Fruit fly (Drosophila melanogaster) whole organism, embryonic: Measurements from ENCODE around the gene Pp4-19C.

Experiments
- Atf3 ChIP-seq: fragments of 200-800 bp; sonication (Bioruptor generic); optimal IDR thresholded peaks from 3 replicates; lab custom pipeline; 2016; ENCODE audit warnings: missing biosample characterization, missing genetic modification characterization
- Awh ChIP-seq: fragments of 200-800 bp; sonication (Bioruptor generic); IDR thresholded peaks from 2 replicates; pipeline ENCODE4, ENCODE4 v1.3.6; 2022; ENCODE audit warnings: missing biosample characterization, missing genetic modification characterization
- CG10654 ChIP-seq: fragments of 200-800 bp; sonication (Bioruptor generic); optimal IDR thresholded peaks from 2 replicates; lab custom pipeline; 2016; ENCODE audit warnings: missing biosample characterization, missing genetic modification characterization
- CG10979 ChIP-seq: fragments of 200-800 bp; sonication (Bioruptor generic); optimal IDR thresholded peaks from 2 replicates; lab custom pipeline; 2018; ENCODE audit warnings: missing biosample characterization, mild to moderate bottlenecking, missing genetic modification characterization, moderate library complexity
- CG12391 ChIP-seq: fragments of 200-800 bp; sonication (Bioruptor generic); optimal IDR thresholded peaks from 3 replicates; lab custom pipeline; 2018; ENCODE audit warnings: missing biosample characterization, mild to moderate bottlenecking, missing genetic modification characterization, moderate library complexity
- CG14441 ChIP-seq: fragments of 200-800 bp; sonication (Bioruptor generic); IDR thresholded peaks from 2 replicates; pipeline ENCODE4 v1.3.6; 2022; ENCODE audit warnings: missing biosample characterization, missing genetic modification characterization
- CG14667 ChIP-seq: fragments of 200-800 bp; sonication (Bioruptor generic); IDR thresholded peaks from 2 replicates; pipeline ENCODE4 v1.3.6; 2022; ENCODE audit warnings: missing biosample characterization, missing genetic modification characterization
- CG14710 ChIP-seq: fragments of 200-800 bp; sonication (Bioruptor generic); optimal IDR thresholded peaks from 3 replicates; lab custom pipeline; 2019; ENCODE audit warnings: missing biosample characterization, mild to moderate bottlenecking, missing genetic modification characterization, moderate library complexity
- CG1529 ChIP-seq: fragments of 200-800 bp; sonication (Bioruptor generic); optimal IDR thresholded peaks from 3 replicates; lab custom pipeline; 2018; ENCODE audit warnings: missing biosample characterization, missing genetic modification characterization
- CG15601 ChIP-seq: fragments of 200-800 bp; sonication (Bioruptor generic); optimal IDR thresholded peaks from 3 replicates; lab custom pipeline; 2019; ENCODE audit warnings: missing biosample characterization, mild to moderate bottlenecking, missing genetic modification characterization, moderate library complexity
- CG17361 ChIP-seq: fragments of 200-800 bp; sonication (Bioruptor generic); IDR thresholded peaks from 3 replicates; pipeline ENCODE4 v1.3.6; 2022; ENCODE audit warnings: missing biosample characterization, missing genetic modification characterization
- CG2678 ChIP-seq: fragments of 200-800 bp; sonication (Bioruptor generic); optimal IDR thresholded peaks from 3 replicates; lab custom pipeline; 2019; ENCODE audit warnings: missing biosample characterization, mild to moderate bottlenecking, missing genetic modification characterization, moderate library complexity
- CG2712 ChIP-seq: fragments of 200-800 bp; optimal IDR thresholded peaks from 3 replicates; lab custom pipeline; 2019; ENCODE audit warnings: missing biosample characterization, mild to moderate bottlenecking, missing genetic modification characterization, moderate library complexity
- CG30020 ChIP-seq: fragments of 200-800 bp; optimal IDR thresholded peaks from 2 replicates; lab custom pipeline; 2019; ENCODE audit warnings: missing biosample characterization, mild to moderate bottlenecking, missing genetic modification characterization, moderate library complexity
- CG31388 ChIP-seq: fragments of 200-800 bp; sonication (Bioruptor generic); optimal IDR thresholded peaks from 2 replicates; lab custom pipeline; 2016; ENCODE audit warnings: missing biosample characterization, missing genetic modification characterization
- CG33213 ChIP-seq: fragments of 200-800 bp; sonication (Bioruptor generic); optimal IDR thresholded peaks from 3 replicates; lab custom pipeline; 2016; ENCODE audit warnings: missing biosample characterization, missing genetic modification characterization
- CG3726 ChIP-seq: fragments of 200-800 bp; sonication (Bioruptor generic); IDR thresholded peaks from 3 replicates; pipeline ENCODE4, ENCODE4 v1.3.6; 2022; ENCODE audit warnings: missing biosample characterization, missing genetic modification characterization
- CG4617 ChIP-seq: fragments of 200-800 bp; sonication (Bioruptor generic); optimal IDR thresholded peaks from 3 replicates; lab custom pipeline; 2016; ENCODE audit warnings: missing biosample characterization, missing genetic modification characterization, borderline replicate concordance
- CG4820 ChIP-seq: fragments of 200-800 bp; sonication (Bioruptor generic); optimal IDR thresholded peaks from 3 replicates; lab custom pipeline; 2016; ENCODE audit warnings: missing biosample characterization, missing genetic modification characterization
- CG6254 ChIP-seq: fragments of 200-800 bp; sonication (Bioruptor generic); optimal IDR thresholded peaks from 3 replicates; lab custom pipeline; 2017; ENCODE audit warnings: mild to moderate bottlenecking, missing biosample characterization, missing genetic modification reagents, missing genetic modification characterization
- CG8089 ChIP-seq: fragments of 200-800 bp; sonication (Bioruptor generic); optimal IDR thresholded peaks from 3 replicates; lab custom pipeline; 2016; ENCODE audit warnings: missing biosample characterization, missing genetic modification characterization
- CG8359 ChIP-seq: fragments of 200-800 bp; sonication (Bioruptor generic); optimal IDR thresholded peaks from 2 replicates; lab custom pipeline; 2017; ENCODE audit warnings: missing biosample characterization, mild to moderate bottlenecking, missing genetic modification characterization, borderline replicate concordance
- CG8478 ChIP-seq: fragments of >200 bp; optimal IDR thresholded peaks from 2 replicates; lab custom pipeline; 2018
- CoRest ChIP-seq: fragments of 200-800 bp; sonication (Bioruptor generic); optimal IDR thresholded peaks from 3 replicates; lab custom pipeline; 2018; ENCODE audit warnings: missing biosample characterization, mild to moderate bottlenecking, missing genetic modification characterization, moderate library complexity
- Dip3 ChIP-seq: fragments of 200-800 bp; sonication (Bioruptor generic); optimal IDR thresholded peaks from 3 replicates; lab custom pipeline; 2016; ENCODE audit warnings: missing biosample characterization, missing genetic modification characterization
- ERR ChIP-seq: fragments of 200-800 bp; sonication (Bioruptor generic); optimal IDR thresholded peaks from 2 replicates; lab custom pipeline; 2016; ENCODE audit warnings: missing biosample characterization, missing genetic modification characterization
- Ets65A ChIP-seq: fragments of 200-800 bp; sonication (Bioruptor generic); peaks from one replicate; lab custom pipeline; 2016; ENCODE audit warnings: missing biosample characterization, missing genetic modification characterization
- HLH3B ChIP-seq: fragments of 200-800 bp; sonication (Bioruptor generic); IDR thresholded peaks from 2 replicates; pipeline ENCODE4 v1.3.6; 2022; ENCODE audit warnings: missing biosample characterization, missing genetic modification characterization
- Lpt ChIP-seq: fragments of >200 bp; optimal IDR thresholded peaks from 2 replicates; lab custom pipeline; 2018; ENCODE audit warnings: missing biosample characterization, missing genetic modification characterization
- MESR4 ChIP-seq: fragments of 200-800 bp; sonication (Bioruptor generic); optimal IDR thresholded peaks from 2 replicates; lab custom pipeline; 2018; ENCODE audit warnings: missing biosample characterization, mild to moderate bottlenecking, missing genetic modification characterization, moderate library complexity
- Meics ChIP-seq: fragments of 200-800 bp; sonication (Bioruptor generic); optimal IDR thresholded peaks from 2 replicates; lab custom pipeline; 2017; ENCODE audit warnings: missing biosample characterization, mild to moderate bottlenecking, missing genetic modification characterization
- Mes4 ChIP-seq: fragments of 200-800 bp; sonication (Bioruptor generic); optimal IDR thresholded peaks from 2 replicates; lab custom pipeline; 2016; ENCODE audit warnings: missing biosample characterization, missing genetic modification characterization
- bowl ChIP-seq: fragments of 200-800 bp; sonication (Bioruptor generic); IDR thresholded peaks from 2 replicates; pipeline ENCODE4 v1.3.6; 2022; ENCODE audit warnings: missing biosample characterization, missing genetic modification characterization
- chif ChIP-seq, 2 experiments: fragments of 200-800 bp; sonication (Bioruptor generic); optimal IDR thresholded peaks; 3 replicates each; lab custom pipeline; 2016; ENCODE audit warnings: missing biosample characterization in 2 of 2, missing genetic modification characterization in 2 of 2
- ci ChIP-seq: fragments of 200-800 bp; sonication (Bioruptor generic); IDR thresholded peaks from 3 replicates; pipeline ENCODE4 v1.3.6; 2022; ENCODE audit warnings: missing biosample characterization, missing genetic modification characterization
- crc ChIP-seq: fragments of 200-800 bp; sonication (Bioruptor generic); optimal IDR thresholded peaks from 2 replicates; lab custom pipeline; 2016; ENCODE audit warnings: missing biosample characterization, missing genetic modification characterization
- croc ChIP-seq: fragments of 200-800 bp; sonication (Bioruptor generic); conservative IDR thresholded peaks from 3 replicates; pipeline ENCODE4 v1.3.6; 2022; ENCODE audit warnings: missing biosample characterization, missing genetic modification characterization
- crol ChIP-seq: fragments of 200-800 bp; sonication (Bioruptor generic); IDR thresholded peaks from 2 replicates; pipeline ENCODE4 v1.3.6; 2022; ENCODE audit warnings: missing biosample characterization, missing genetic modification characterization
- en ChIP-seq: fragments of 200-800 bp; sonication (Bioruptor generic); optimal IDR thresholded peaks from 2 replicates; lab custom pipeline; 2016; ENCODE audit warnings: missing biosample characterization, missing genetic modification characterization
- eve ChIP-seq, 2 experiments: fragments of >200 bp; optimal IDR thresholded peaks; 2 replicates each; lab custom pipeline; 2017; ENCODE audit warnings: missing biosample characterization in 2 of 2, missing genetic modification characterization in 2 of 2
- ewg ChIP-seq: fragments of 200-800 bp; sonication (Bioruptor generic); optimal IDR thresholded peaks from 3 replicates; lab custom pipeline; 2017; ENCODE audit warnings: mild to moderate bottlenecking, missing biosample characterization, missing genetic modification reagents, missing genetic modification characterization
- fd64A ChIP-seq: fragments of 200-800 bp; sonication (Bioruptor generic); optimal IDR thresholded peaks from 3 replicates; lab custom pipeline; 2018; ENCODE audit warnings: missing biosample characterization, mild to moderate bottlenecking, missing genetic modification characterization
- ham ChIP-seq: fragments of 200-800 bp; sonication (Bioruptor generic); IDR thresholded peaks from 2 replicates; pipeline ENCODE4 v1.3.6; 2022; ENCODE audit warnings: missing biosample characterization, missing genetic modification characterization
- ind ChIP-seq: fragments of 200-800 bp; sonication (Bioruptor generic); optimal IDR thresholded peaks from 3 replicates; lab custom pipeline; 2016; ENCODE audit warnings: missing biosample characterization, missing genetic modification characterization
- nmo ChIP-seq: fragments of 200-800 bp; sonication (Bioruptor generic); optimal IDR thresholded peaks from 2 replicates; lab custom pipeline; 2018; ENCODE audit warnings: missing biosample characterization, mild to moderate bottlenecking, missing genetic modification characterization, moderate library complexity
- oc ChIP-seq: fragments of 200-800 bp; sonication (Bioruptor generic); optimal IDR thresholded peaks from 2 replicates; lab custom pipeline; 2018; ENCODE audit warnings: missing biosample characterization, mild to moderate bottlenecking, missing genetic modification characterization, moderate library complexity
- pb ChIP-seq: fragments of 200-800 bp; sonication (Bioruptor generic); optimal IDR thresholded peaks from 3 replicates; lab custom pipeline; 2016; ENCODE audit warnings: missing biosample characterization, missing genetic modification characterization
- sr ChIP-seq: fragments of 200-800 bp; sonication (Bioruptor generic); IDR thresholded peaks from 3 replicates; pipeline ENCODE4 v1.3.6; 2022; ENCODE audit warnings: missing biosample characterization, missing genetic modification characterization
- stc ChIP-seq: fragments of 200-800 bp; sonication (Bioruptor generic); IDR thresholded peaks from 2 replicates; pipeline ENCODE4 v1.3.6; 2022; ENCODE audit warnings: missing biosample characterization, missing genetic modification characterization
- tio ChIP-seq: fragments of 200-800 bp; sonication (Bioruptor generic); optimal IDR thresholded peaks from 2 replicates; lab custom pipeline; 2017; ENCODE audit warnings: missing biosample characterization, missing genetic modification characterization, inconsistent platforms
- unpg ChIP-seq: fragments of 200-800 bp; sonication (Bioruptor generic); optimal IDR thresholded peaks from 3 replicates; lab custom pipeline; 2018; ENCODE audit warnings: missing biosample characterization, mild to moderate bottlenecking, missing genetic modification characterization, moderate library complexity
- vvl ChIP-seq: fragments of 200-800 bp; sonication (Bioruptor generic); IDR thresholded peaks from 2 replicates; pipeline ENCODE4 v1.3.6; 2022; ENCODE audit warnings: missing biosample characterization, missing genetic modification characterization

Pp4-19C gene

dm6 chrX:20447865-20448584, 24.2 kb upstream of the Pp4-19C start (continued):
- TF ChIP-seq CG6254 (GFP tag; lab: Kevin White, UChicago), result no peak
- no peak for TF ChIP-seq Ets65A (GFP tag; lab: Kevin White, UChicago)
- TF ChIP-seq MESR4 (GFP tag; lab: Kevin White, UChicago), result no peak
- no peak for TF ChIP-seq CG31388 (GFP tag; lab: Kevin White, UChicago)
- no peak for TF ChIP-seq CG10979 (tag; lab: Kevin White, UChicago)
- TF ChIP-seq Atf3 (GFP tag; lab: Kevin White, UChicago), result no peak
- no peak for TF ChIP-seq stc (GFP tag; lab: Robert Waterston, UW)
- TF ChIP-seq croc, result no peak
- peak; percentile 60 for TF ChIP-seq crol (GFP tag; lab: Robert Waterston, UW)
- no peak for TF ChIP-seq CG8359 (GFP tag; lab: Kevin White, UChicago)
- no peak for TF ChIP-seq Awh (GFP tag; lab: Robert Waterston, UW)
- TF ChIP-seq CG14667, result no peak
- TF ChIP-seq bowl, result no peak
- no peak for TF ChIP-seq CG14710 (tag; lab: Kevin White, UChicago)
- TF ChIP-seq oc (tag; lab: Kevin White, UChicago), result no peak
- no peak for TF ChIP-seq vvl (GFP tag; lab: Robert Waterston, UW)
- TF ChIP-seq CG8089 (GFP tag; lab: Kevin White, UChicago), result no peak
- no peak for TF ChIP-seq ci (GFP tag; lab: Robert Waterston, UW)
- no peak for TF ChIP-seq ham
- TF ChIP-seq chif (GFP tag; optimal IDR thresholded peaks at IDR 0.05; lab: Kevin White, UChicago), result no peak
- TF ChIP-seq ERR (GFP tag; lab: Kevin White, UChicago), result no peak
- TF ChIP-seq fd64A (GFP tag; lab: Kevin White, UChicago), result no peak
- TF ChIP-seq CG2678 (tag; lab: Kevin White, UChicago), result peak; percentile 57
- TF ChIP-seq crc (GFP tag; lab: Kevin White, UChicago), result no peak
- TF ChIP-seq CG10654 (GFP tag; lab: Kevin White, UChicago), result no peak
- 0 out of 3 replicates have a peak, but pooled peaks have one; percentile 33 for TF ChIP-seq CG17361 (GFP tag; lab: Robert Waterston, UW)
- no peak for TF ChIP-seq tio
- no peak for TF ChIP-seq CG12391 (tag; lab: Kevin White, UChicago)
- no peak for TF ChIP-seq unpg (GFP tag; lab: Kevin White, UChicago)
- TF ChIP-seq ind (GFP tag; lab: Kevin White, UChicago), result peak; percentile 7
- TF ChIP-seq CG4820 (GFP tag; lab: Kevin White, UChicago), result no peak
- no peak for TF ChIP-seq nmo (GFP tag; lab: Kevin White, UChicago)
- TF ChIP-seq CG14441 (GFP tag; lab: Robert Waterston, UW), result peak; percentile 16; the same call in 1 of the 2 replicates
- TF ChIP-seq Meics (GFP tag; lab: Kevin White, UChicago), result peak; percentile 48
- TF ChIP-seq sr (GFP tag; lab: Robert Waterston, UW), result no peak
- no peak for TF ChIP-seq eve (GFP tag; optimal IDR thresholded peaks at IDR 0.05; lab: Kevin White, UChicago)
- TF ChIP-seq CG8478 (lab: Kevin White, UChicago), result no peak
- no peak for TF ChIP-seq Lpt (GFP tag; lab: Kevin White, UChicago)
- no peak for TF ChIP-seq CG15601 (tag; lab: Kevin White, UChicago)
- no peak for TF ChIP-seq CG2712
- TF ChIP-seq pb (GFP tag; lab: Kevin White, UChicago), result no peak
- TF ChIP-seq CG30020 (tag; lab: Kevin White, UChicago), result no peak
- TF ChIP-seq CoRest, result peak; percentile 1
- peak; percentile 64 for TF ChIP-seq ewg (GFP tag; lab: Kevin White, UChicago)
- TF ChIP-seq CG4617 (GFP tag; lab: Kevin White, UChicago), result no peak
- no peak for TF ChIP-seq CG1529
- TF ChIP-seq CG3726 (GFP tag; lab: Robert Waterston, UW), result no peak
- no peak for TF ChIP-seq CG33213 (GFP tag; lab: Kevin White, UChicago)
- no peak for TF ChIP-seq Dip3 (GFP tag; lab: Kevin White, UChicago)
- TF ChIP-seq Mes4 (GFP tag; lab: Kevin White, UChicago), result no peak
- TF ChIP-seq en (GFP tag; lab: Kevin White, UChicago), result no peak
- TF ChIP-seq HLH3B (GFP tag; lab: Robert Waterston, UW), result no peak
